Fruit fly (Drosophila melanogaster): ENCODE measurements around the gene Pax.

The Pax gene

DNA sequence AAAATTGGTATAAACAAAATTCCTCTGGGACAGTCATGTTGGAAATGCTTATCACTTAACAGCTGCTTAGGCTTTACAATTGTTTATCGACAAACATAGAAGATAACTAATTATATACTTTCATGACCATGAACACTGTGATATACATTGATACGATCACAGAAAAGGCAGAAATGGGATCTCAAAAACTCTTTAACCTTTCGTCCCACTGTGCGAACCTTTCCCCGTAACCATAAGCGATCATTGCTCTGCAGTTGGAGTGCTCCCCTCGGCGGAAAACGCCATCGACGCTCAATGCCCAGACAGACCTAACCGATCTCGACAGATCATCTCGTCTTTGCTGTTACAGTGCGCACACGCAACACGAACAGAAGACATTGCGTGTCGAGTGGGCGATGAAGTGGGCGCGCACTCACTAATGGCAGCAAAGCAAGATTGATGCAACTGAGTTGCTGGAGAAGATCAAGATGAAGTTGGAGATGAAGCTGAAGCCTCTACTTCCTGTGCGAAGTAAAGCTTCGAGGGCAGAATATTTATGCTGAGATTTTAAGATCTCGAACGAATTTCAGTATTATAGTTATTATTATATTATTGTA, 2.0 kb downstream of the Pax start:
- no peak for TF ChIP-seq CG17801 (GFP tag; optimal IDR thresholded peaks at IDR 0.05; ENCODE audit: partially characterized antibody)

DNA sequence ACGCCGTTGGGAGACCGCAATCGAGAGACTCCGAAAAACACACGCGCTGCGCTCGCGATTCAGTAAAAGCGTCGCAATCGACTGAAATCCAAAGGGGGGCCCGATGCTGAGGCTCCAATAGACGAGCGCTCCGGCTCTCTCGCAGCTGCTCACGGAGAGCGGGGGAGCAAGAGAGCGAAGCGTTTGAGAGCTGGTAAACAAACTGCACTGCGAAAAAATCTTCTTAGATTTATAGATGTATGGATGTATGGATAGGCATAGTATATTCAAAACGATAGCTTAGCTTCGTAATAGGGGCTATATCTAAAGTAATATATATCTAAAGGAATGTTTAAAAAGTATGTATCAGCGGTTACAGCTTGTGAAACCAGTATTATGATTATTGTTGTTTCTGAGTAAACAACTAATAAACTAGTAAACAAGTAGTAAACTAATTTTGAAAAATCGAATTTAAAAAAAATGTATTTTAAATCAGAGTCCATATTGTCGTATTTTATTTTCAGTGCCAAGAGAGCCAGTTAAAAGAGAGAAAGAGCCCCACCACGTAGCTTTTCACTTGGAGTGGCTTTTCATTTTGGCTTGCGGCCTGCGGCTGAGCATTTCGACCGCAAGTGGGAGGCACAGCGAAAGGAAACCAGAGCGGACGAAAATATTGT, 2.8 kb downstream of the Pax start, which contains the start of the genes Alp12 and CG13085:
TSS of gene Alp12 (plus strand) at position 584 of the 656 bp plus-strand sequence.
TSS of gene CG13085 (plus strand) at position 584 of the 656 bp plus-strand sequence.
- peak; percentile 91 for TF ChIP-seq CG17801 (GFP tag; optimal IDR thresholded peaks at IDR 0.05; ENCODE audit: partially characterized antibody)

DNA sequence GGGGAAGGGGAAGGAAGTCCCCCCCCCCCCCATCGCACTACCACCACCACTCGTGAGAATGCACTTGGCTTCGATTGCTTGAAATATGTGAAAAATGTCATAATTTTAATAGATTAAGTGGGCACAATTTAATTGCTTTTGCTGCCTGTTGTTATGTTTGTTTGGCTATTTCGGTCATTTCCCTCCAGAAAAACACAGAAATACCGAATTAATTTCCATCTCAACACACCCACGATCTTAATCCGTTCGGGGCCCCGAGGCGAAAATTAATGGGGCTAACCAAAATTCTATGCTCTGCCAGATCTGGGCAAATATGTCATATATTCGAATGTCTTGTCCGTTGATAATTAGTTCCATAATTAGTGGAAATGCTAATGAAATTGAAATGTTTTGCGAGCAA, 3.8 kb downstream of the Pax start:
- TF ChIP-seq CG17801 (GFP tag; optimal IDR thresholded peaks at IDR 0.05; ENCODE audit: partially characterized antibody): no peak

DNA sequence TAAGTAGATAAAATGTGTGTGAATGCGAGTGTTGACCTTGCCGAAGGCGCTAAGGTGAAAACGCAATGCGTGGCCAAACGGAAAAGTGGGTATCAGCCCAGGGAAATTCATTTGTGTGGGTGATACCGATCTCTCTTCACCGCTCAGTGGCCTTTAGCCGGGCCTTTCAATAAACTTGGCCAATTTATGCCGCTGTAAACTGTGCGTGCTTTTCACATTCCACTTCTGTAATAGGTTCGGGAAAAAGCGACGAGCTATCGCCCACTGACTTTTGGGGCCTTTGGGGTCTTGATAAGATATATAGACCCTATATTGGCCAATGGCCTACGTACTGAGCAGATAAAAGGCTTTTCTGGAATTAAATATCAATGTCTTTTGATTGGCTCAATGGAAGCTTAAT, 4.8 kb downstream of the Pax start:
- no peak for TF ChIP-seq CG17801 (GFP tag; optimal IDR thresholded peaks at IDR 0.05; ENCODE audit: partially characterized antibody)

DNA sequence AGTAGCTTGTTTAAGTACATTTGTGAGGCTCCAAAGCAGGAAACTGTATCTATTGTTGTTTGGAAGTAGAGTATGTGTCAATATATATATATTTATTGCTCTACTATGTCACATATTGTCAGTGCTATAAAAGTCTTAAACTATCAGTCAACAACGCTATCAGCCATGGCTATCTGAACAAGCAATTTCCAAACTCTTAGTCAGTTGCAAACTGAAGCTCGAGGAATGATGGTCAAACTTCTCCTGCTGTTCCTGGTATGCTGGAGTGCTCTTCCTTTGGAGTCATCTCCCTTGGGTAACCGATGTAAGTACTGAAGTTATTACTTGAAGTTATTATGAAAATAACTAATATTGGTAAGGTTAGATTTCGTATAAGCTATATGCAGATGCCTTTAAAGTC, 7.5 kb downstream of the Pax start, which contains the start of gene lectin-37Db:
TSS of gene lectin-37Db (plus strand) at position 204 of the 400 bp plus-strand sequence.
- TF ChIP-seq CG17801 (GFP tag; optimal IDR thresholded peaks at IDR 0.05; ENCODE audit: partially characterized antibody): no peak

DNA sequence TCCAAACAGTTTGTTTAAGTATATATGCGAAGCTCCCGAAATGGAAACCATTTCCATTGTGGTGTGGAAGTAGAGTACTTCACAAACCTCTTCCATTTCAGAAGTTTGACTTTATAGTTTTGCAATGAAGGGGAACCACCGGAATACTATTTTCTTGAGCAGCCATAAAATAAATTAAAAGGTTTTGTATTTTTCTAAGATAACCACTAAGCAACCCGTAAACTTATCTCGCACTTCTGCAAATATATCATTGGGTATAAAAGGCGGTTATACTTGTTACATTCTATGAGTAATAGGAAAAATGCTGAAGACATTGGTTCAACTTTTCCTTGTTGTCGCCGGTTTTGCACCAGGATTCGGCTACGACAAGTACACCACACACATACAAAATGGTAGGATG, 8.4 kb downstream of the Pax start, which contains the start of gene lectin-37Da:
TSS of gene lectin-37Da (plus strand) at position 301 of the 400 bp plus-strand sequence.
- TF ChIP-seq CG17801 (GFP tag; optimal IDR thresholded peaks at IDR 0.05; ENCODE audit: partially characterized antibody): no peak

DNA sequence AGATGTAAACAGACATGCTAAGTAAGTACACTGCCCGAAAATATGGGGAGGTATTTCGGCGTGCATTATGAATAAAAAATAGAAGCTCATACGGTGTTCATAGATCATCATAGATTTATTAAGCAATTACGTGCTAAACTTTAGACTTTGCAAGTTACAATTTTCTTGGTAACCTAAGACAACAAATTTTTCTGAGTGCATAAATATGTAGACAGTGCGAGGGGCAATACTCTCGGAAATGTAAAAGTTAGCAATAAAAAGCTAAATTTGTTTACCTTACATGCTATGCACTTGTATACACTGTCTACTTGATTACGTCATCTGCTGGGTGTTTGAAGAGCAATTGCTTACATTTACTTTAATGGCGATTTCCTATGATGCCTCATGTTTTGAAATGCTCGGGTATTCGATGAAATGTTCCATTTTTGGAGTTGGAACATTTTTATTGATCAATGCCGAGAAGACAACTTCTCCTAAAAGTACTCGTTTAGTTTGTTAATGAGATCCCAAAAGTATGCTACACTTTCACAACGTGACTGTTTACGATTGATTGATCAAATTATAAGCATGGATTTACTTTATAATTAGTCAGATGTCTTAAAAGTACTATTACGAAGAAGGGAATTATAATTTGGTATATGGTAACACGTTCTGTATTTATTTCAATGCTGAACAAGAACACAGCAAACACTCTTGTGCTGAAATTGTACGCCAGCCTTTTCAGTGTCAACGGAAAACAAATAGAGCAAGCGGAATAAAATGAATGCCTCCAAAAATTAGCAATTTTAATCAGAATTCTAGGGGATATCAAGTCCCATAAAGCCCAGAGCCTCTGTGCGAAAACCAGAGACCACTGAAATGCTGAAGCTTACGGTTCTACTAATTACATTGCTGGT, 9.5 kb downstream of the Pax start, which contains the start of gene Lectin-galC1:
TSS of gene Lectin-galC1 (plus strand) at position 846 of the 896 bp plus-strand sequence.
- peak; percentile 41 for TF ChIP-seq CG17801 (GFP tag; optimal IDR thresholded peaks at IDR 0.05; ENCODE audit: partially characterized antibody)

DNA sequence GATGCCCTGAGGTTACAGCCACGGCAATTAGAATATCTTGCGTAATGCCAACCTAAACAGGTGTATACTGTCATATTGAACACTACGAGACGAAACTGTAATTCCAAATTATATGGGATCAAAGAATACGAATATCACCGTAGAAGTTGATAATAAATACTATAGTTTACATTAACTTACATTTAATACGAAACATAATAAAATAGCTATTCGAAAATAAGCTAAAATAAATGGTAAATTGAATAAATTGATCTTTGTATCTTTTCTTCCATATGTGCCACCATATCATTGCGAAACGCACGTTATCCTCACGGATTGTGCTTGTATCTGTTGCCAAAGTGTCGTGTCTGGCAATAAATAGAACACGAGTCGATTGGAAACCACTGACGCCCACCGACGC, 10.5 kb downstream of the Pax start:
- TF ChIP-seq CG17801 (GFP tag; optimal IDR thresholded peaks at IDR 0.05; ENCODE audit: partially characterized antibody): no peak

DNA sequence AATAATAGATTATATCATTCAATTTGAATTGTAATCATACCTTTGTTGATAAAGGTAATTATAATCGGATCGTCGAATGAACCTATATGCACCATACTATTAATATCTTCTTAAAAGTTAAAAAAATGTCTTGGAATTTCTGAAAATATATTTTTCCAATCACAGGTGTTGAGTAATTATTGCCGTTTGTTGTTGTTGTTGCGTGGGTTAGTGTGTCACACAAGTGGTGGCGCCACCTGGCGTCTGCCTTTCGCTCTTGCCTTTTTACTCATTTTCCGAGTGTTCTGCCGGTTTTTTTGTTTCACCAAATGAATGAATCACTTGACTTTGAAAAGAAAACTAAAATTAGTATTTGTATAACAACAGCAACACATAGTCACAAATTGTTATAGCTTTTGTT, 11.3 kb downstream of the Pax start:
- no peak for TF ChIP-seq CG17801 (GFP tag; optimal IDR thresholded peaks at IDR 0.05; ENCODE audit: partially characterized antibody)

DNA sequence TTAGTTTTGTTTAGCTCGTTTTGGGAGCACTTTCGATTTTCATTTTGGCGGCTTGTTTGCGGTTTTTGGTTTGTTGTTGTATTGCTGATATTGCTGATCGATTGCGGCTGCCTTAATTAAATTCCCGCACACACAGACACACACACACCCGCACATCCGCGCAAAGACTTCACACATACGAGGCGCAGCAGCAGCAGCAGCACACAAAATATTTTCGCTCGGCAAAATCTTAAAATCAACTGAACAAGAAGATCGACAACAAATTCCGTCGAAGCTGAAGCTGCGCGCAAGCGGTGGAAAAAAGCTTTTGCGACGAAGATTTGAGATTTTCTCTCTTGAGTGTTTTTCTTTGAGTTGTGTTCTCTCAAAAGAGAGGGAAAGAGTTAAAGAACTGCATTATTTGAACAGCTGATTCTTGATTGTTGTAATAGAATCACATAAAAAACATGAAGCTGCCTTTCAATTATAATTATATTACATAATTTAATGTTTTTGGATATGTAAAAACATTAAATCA, 12.1 kb downstream of the Pax start:
- no peak for TF ChIP-seq CG17801 (GFP tag; optimal IDR thresholded peaks at IDR 0.05; ENCODE audit: partially characterized antibody)

DNA sequence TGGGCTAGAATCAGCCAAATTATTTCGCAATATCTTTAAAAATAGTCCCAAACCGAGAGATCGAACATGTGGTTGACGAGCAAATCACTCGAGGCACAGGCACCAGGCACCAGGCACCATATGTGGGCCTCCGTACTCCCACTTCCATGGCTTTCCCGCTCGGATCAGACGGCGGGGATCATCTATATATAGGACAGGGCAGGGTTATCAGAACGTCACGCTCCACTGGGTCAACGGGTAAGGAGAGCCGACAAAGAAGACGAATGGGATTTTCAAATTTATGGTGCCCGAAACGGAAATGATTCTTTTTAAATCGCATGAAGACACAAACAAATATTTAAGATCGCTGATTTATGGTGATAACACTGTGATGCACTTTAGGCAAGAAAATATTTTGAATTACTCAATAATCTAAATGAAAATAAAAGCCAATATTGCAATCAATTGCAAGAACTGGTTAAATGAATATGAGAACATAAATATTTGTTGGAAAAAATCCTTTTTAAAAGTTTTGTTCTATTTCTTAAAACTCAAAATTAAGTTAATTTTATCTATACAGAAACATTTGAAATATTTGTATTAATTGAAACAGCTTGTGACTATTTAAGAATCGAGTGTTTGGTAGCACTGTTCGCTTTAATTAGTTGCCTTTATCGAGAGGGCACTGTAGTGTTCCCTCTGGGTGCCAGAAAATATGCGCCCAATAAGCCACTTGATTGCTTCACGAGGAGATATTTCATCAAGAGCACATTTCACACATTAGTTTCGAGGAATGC, 13.1 kb downstream of the Pax start:
- TF ChIP-seq CG17801 (GFP tag; optimal IDR thresholded peaks at IDR 0.05; ENCODE audit: partially characterized antibody): no peak

DNA sequence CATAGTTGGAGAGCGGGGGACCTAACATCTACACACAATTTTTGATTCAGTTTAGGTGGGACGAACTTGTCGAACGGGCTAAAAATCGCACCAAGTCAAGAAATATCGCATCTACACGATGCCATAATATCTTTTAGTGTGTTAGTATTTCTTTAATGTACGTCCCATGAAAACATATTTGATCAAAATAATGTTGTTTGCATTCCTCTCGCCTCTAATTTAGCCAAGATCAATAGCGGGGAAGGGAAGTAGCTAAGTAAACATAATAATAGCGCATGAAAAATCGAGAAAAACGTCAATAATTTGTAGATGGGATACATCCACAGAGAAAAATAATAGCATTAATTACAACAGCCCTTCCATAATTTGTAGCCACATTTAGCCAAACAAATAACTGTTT, 14.4 kb downstream of the Pax start:
- TF ChIP-seq CG17801 (GFP tag; optimal IDR thresholded peaks at IDR 0.05; ENCODE audit: partially characterized antibody): no peak

DNA sequence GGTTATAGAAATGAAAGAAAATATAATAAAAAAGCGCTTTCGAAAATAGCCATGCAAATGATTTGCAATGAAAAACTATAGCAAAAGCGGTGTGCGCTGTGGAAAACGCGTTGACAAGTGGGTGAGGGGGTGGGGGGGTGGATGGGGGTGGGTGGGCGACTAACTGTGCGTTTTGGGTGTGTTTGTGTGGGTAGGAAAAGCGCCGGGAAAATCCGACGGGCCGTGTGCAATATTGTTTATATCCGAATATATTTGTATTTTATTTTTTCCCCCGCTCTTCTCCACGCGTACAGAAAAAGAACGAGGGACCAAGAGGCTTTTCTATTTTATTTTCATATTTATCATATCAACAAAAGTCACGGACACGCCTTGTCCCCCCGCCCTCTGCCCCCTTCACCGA, 20.0 kb downstream of the Pax start:
- TF ChIP-seq CG17801 (GFP tag; optimal IDR thresholded peaks at IDR 0.05; ENCODE audit: partially characterized antibody): no peak

DNA sequence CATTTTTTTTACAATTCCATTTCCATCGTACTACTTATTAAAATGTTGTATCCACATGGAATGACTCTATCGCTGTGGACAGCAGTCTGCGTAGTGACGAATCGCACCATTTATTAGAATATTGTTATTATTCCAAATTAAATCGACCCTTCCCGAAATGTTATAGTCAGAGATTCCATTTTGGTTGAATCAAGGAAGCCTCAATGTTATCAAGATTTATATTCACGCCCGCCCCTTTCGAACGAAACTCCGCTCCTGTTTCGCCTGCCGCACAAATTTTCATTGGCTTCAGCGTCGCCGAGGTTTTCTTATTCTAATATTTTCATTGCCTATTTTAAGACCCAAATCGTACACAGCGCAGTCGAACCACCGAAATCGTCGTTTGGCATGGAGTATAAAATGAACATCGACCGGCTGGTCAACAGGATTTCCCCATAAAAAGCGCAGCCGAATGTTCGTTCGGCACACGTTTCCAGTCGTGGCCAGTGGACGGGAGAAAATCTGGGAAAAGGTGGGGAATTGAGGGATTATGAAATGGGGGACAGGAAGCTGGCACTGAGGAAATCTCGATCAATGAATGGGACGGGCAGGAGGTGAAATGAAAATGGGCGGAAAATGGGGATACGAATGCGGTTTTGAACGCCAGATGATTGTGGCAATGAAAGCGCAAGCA, 20.6 kb downstream of the Pax start:
- TF ChIP-seq CG17801 (GFP tag; optimal IDR thresholded peaks at IDR 0.05; ENCODE audit: partially characterized antibody): no peak

Data from ovary, adult (tissue).